Worm (Caenorhabditis elegans): ENCODE data around the gene gpa-1.

DNA sequence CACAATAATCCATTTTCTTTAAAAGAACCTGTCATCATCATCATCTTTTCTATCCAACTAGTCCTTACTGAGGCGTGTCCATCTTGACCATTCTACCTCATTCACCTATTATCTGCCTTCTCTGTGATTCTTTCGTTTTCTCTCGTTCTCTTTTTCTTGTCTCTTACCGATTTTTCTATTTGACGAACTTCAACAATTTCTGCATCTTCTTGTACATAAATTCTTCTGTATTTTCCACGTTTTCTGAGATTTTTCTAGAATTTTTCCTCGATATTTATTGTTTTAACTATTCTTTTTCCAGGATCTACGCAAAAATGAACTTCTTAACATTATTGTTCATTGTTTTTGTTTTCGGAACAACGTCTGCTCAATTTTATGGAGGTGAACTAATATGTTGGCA, 5.4 kb upstream of the gpa-1 start, which contains the start of gene cnc-10:
- no peak for TF ChIP-seq fos-1 (tag; optimal IDR thresholded peaks at IDR 0.05)
- no peak for TF ChIP-seq lin-15B (tag; optimal IDR thresholded peaks at IDR 0.05)
- no peak for TF ChIP-seq unc-62 (GFP tag; optimal IDR thresholded peaks at IDR 0.05)
- no peak for TF ChIP-seq elt-2 (tag; optimal IDR thresholded peaks at IDR 0.05)
- TF ChIP-seq fkh-10 (GFP tag; optimal IDR thresholded peaks at IDR 0.05), result no peak
- TF ChIP-seq pqm-1 (tag; optimal IDR thresholded peaks at IDR 0.05), result no peak

Measured in whole organism, L3 larva.